Fruit fly (Drosophila melanogaster) whole organism, embryonic: ENCODE data around the gene eya.

Experiments used
- Abd-B ChIP-seq: fragments of 200-800 bp; sonication (Bioruptor generic); optimal IDR thresholded peaks from 2 replicates; lab custom pipeline; 2018; ENCODE audit warnings: missing biosample characterization, mild to moderate bottlenecking, missing genetic modification characterization, moderate library complexity
- CG12155 ChIP-seq: fragments of 200-800 bp; sonication (Bioruptor generic); optimal IDR thresholded peaks from 3 replicates; lab custom pipeline; 2016; ENCODE audit warnings: missing biosample characterization, missing genetic modification characterization
- CG14014 ChIP-seq: fragments of 200-800 bp; sonication (Bioruptor generic); IDR thresholded peaks from 2 replicates; pipeline ENCODE4 v1.3.6; 2022; ENCODE audit warnings: missing biosample characterization, missing genetic modification characterization
- CG14441 ChIP-seq: fragments of 200-800 bp; sonication (Bioruptor generic); IDR thresholded peaks from 2 replicates; pipeline ENCODE4 v1.3.6; 2022; ENCODE audit warnings: missing biosample characterization, missing genetic modification characterization
- CG15269 ChIP-seq: fragments of 200-800 bp; sonication (Bioruptor generic); optimal IDR thresholded peaks from 2 replicates; lab custom pipeline; 2018; ENCODE audit warnings: missing biosample characterization, mild to moderate bottlenecking, missing genetic modification characterization, moderate library complexity
- CG17359 ChIP-seq: fragments of 200-800 bp; sonication (Bioruptor generic); optimal IDR thresholded peaks from 3 replicates; lab custom pipeline; 2018; ENCODE audit warnings: missing biosample characterization, mild to moderate bottlenecking, missing genetic modification characterization, moderate library complexity
- CG18599 ChIP-seq: fragments of 200-800 bp; sonication (Bioruptor generic); optimal IDR thresholded peaks from 3 replicates; lab custom pipeline; 2017; ENCODE audit warnings: missing biosample characterization, missing genetic modification characterization, mild to moderate bottlenecking, moderate library complexity, missing genetic modification reagents
- CG2678 ChIP-seq: fragments of 200-800 bp; sonication (Bioruptor generic); optimal IDR thresholded peaks from 3 replicates; lab custom pipeline; 2019; ENCODE audit warnings: missing biosample characterization, mild to moderate bottlenecking, missing genetic modification characterization, moderate library complexity
- CG2875 ChIP-seq: fragments of 200-800 bp; sonication (Bioruptor generic); optimal IDR thresholded peaks from 2 replicates; lab custom pipeline; 2017; ENCODE audit warnings: missing biosample characterization, mild to moderate bottlenecking, missing genetic modification characterization, missing genetic modification reagents
- CG31388 ChIP-seq: fragments of 200-800 bp; sonication (Bioruptor generic); optimal IDR thresholded peaks from 2 replicates; lab custom pipeline; 2016; ENCODE audit warnings: missing biosample characterization, missing genetic modification characterization
- CG31441 ChIP-seq: fragments of 200-800 bp; sonication (Bioruptor generic); IDR thresholded peaks from 2 replicates; pipeline ENCODE4 v1.3.6; 2022; ENCODE audit warnings: missing biosample characterization, missing genetic modification characterization
- CG3163 ChIP-seq: fragments of 200-800 bp; sonication (Bioruptor generic); optimal IDR thresholded peaks from 3 replicates; lab custom pipeline; 2016; ENCODE audit warnings: missing biosample characterization, missing genetic modification characterization
- CG34376 ChIP-seq: fragments of 200-800 bp; sonication (Bioruptor generic); optimal IDR thresholded peaks from 2 replicates; lab custom pipeline; 2018; ENCODE audit warnings: missing biosample characterization, mild to moderate bottlenecking, missing genetic modification characterization
- CG5953 ChIP-seq: fragments of 200-800 bp; sonication (Bioruptor generic); IDR thresholded peaks from 2 replicates; pipeline ENCODE4 v1.3.6; 2022; ENCODE audit warnings: missing biosample characterization, missing genetic modification characterization
- CG6175 ChIP-seq: fragments of 200-800 bp; sonication (Bioruptor generic); IDR thresholded peaks from 3 replicates; pipeline ENCODE4 v1.3.6; 2022; ENCODE audit warnings: missing biosample characterization, missing genetic modification characterization
- CG6854 ChIP-seq: fragments of 200-800 bp; sonication (Bioruptor generic); optimal IDR thresholded peaks from 3 replicates; lab custom pipeline; 2017; ENCODE audit warnings: missing biosample characterization, mild to moderate bottlenecking, missing genetic modification characterization
- CG7786 ChIP-seq: fragments of 200-800 bp; sonication (Bioruptor generic); optimal IDR thresholded peaks from 2 replicates; lab custom pipeline; 2016; ENCODE audit warnings: missing biosample characterization, missing genetic modification characterization
- CG8765 ChIP-seq: fragments of 200-800 bp; sonication (Bioruptor generic); IDR thresholded peaks from 2 replicates; pipeline ENCODE4 v1.3.6; 2022; ENCODE audit warnings: missing biosample characterization, missing genetic modification characterization
- CG9215 ChIP-seq: fragments of 200-800 bp; sonication (Bioruptor generic); IDR thresholded peaks from 2 replicates; pipeline ENCODE4 v1.3.6; 2022; ENCODE audit warnings: missing biosample characterization, missing genetic modification characterization
- CkIIα-i1 ChIP-seq: fragments of 200-800 bp; sonication (Bioruptor generic); IDR thresholded peaks from 2 replicates; pipeline ENCODE4 v1.3.6; 2022; ENCODE audit warnings: missing biosample characterization, missing genetic modification characterization
- Doc3 ChIP-seq: fragments of 200-800 bp; sonication (Bioruptor generic); IDR thresholded peaks from 3 replicates; pipeline ENCODE4 v1.3.6; 2022; ENCODE audit warnings: missing biosample characterization, missing genetic modification characterization; ENCODE audit not compliant: partially characterized antibody
- E2f2 ChIP-seq: fragments of 200-800 bp; sonication (Bioruptor generic); IDR thresholded peaks from 2 replicates; pipeline ENCODE4 v1.3.6; 2022; ENCODE audit warnings: missing biosample characterization, missing genetic modification characterization
- Mrtf ChIP-seq: fragments of 200-800 bp; sonication (Bioruptor generic); IDR thresholded peaks from 3 replicates; pipeline ENCODE4 v1.3.6; 2022; ENCODE audit warnings: missing biosample characterization, missing genetic modification characterization
- NK7.1 ChIP-seq: fragments of 200-800 bp; sonication (Bioruptor generic); optimal IDR thresholded peaks from 3 replicates; lab custom pipeline; 2016; ENCODE audit warnings: missing biosample characterization, missing genetic modification characterization
- NfI ChIP-seq: fragments of 200-800 bp; sonication (Bioruptor generic); optimal IDR thresholded peaks from 3 replicates; lab custom pipeline; 2018; ENCODE audit warnings: missing biosample characterization, mild to moderate bottlenecking, missing genetic modification characterization, moderate library complexity
- Six4 ChIP-seq: fragments of 200-800 bp; sonication (Bioruptor generic); optimal IDR thresholded peaks from 2 replicates; lab custom pipeline; 2016; ENCODE audit warnings: missing biosample characterization, missing genetic modification characterization
- Sox102F ChIP-seq: fragments of 200-800 bp; sonication (Bioruptor generic); optimal IDR thresholded peaks from 2 replicates; lab custom pipeline; 2018; ENCODE audit warnings: missing biosample characterization, mild to moderate bottlenecking, missing genetic modification characterization, moderate library complexity
- Usf ChIP-seq: fragments of 200-800 bp; sonication (Bioruptor generic); optimal IDR thresholded peaks from 2 replicates; lab custom pipeline; 2017; ENCODE audit warnings: missing genotype, missing biosample characterization, missing genetic modification characterization
- Xbp1 ChIP-seq: fragments of 200-800 bp; sonication (Bioruptor generic); optimal IDR thresholded peaks from 3 replicates; lab custom pipeline; 2016; ENCODE audit warnings: missing biosample characterization, mild to moderate bottlenecking, missing genetic modification characterization
- abd-A ChIP-seq: fragments of 200-800 bp; sonication (Bioruptor generic); optimal IDR thresholded peaks from 3 replicates; lab custom pipeline; 2019; ENCODE audit warnings: missing biosample characterization, mild to moderate bottlenecking, missing genetic modification characterization, moderate library complexity
- chinmo ChIP-seq: fragments of 200-800 bp; sonication (Bioruptor generic); IDR thresholded peaks from 4 replicates; pipeline ENCODE4 v1.3.6; 2022; ENCODE audit warnings: missing biosample characterization, missing genetic modification characterization; ENCODE audit not compliant: partially characterized antibody
- ci ChIP-seq: fragments of 200-800 bp; sonication (Bioruptor generic); IDR thresholded peaks from 3 replicates; pipeline ENCODE4 v1.3.6; 2022; ENCODE audit warnings: missing biosample characterization, missing genetic modification characterization
- croc ChIP-seq: fragments of 200-800 bp; sonication (Bioruptor generic); conservative IDR thresholded peaks from 3 replicates; pipeline ENCODE4 v1.3.6; 2022; ENCODE audit warnings: missing biosample characterization, missing genetic modification characterization
- dimm ChIP-seq: fragments of 200-800 bp; sonication (Bioruptor generic); IDR thresholded peaks from 2 replicates; pipeline ENCODE4 v1.3.6; 2022; ENCODE audit warnings: missing biosample characterization, missing genetic modification characterization
- dmrt99B ChIP-seq: fragments of 200-800 bp; sonication (Bioruptor generic); optimal IDR thresholded peaks from 2 replicates; lab custom pipeline; 2018; ENCODE audit warnings: missing biosample characterization, mild to moderate bottlenecking, missing genetic modification characterization, moderate library complexity
- gcm ChIP-seq: fragments of 200-800 bp; sonication (Bioruptor generic); optimal IDR thresholded peaks from 2 replicates; lab custom pipeline; 2019; ENCODE audit warnings: missing biosample characterization, mild to moderate bottlenecking, missing genetic modification characterization, moderate library complexity
- gsb-n ChIP-seq: fragments of 200-800 bp; sonication (Bioruptor generic); optimal IDR thresholded peaks from 3 replicates; lab custom pipeline; 2018; ENCODE audit warnings: missing biosample characterization, mild to moderate bottlenecking, missing genetic modification characterization
- jumu ChIP-seq: fragments of 200-800 bp; sonication (Bioruptor generic); optimal IDR thresholded peaks from 3 replicates; lab custom pipeline; 2016; ENCODE audit warnings: missing biosample characterization, missing genetic modification characterization
- knrl ChIP-seq: fragments of 200-800 bp; sonication (Bioruptor generic); IDR thresholded peaks from 3 replicates; pipeline ENCODE4 v1.3.6; 2022; ENCODE audit warnings: missing biosample characterization, missing genetic modification characterization; ENCODE audit not compliant: partially characterized antibody
- oc ChIP-seq: fragments of 200-800 bp; sonication (Bioruptor generic); optimal IDR thresholded peaks from 2 replicates; lab custom pipeline; 2018; ENCODE audit warnings: missing biosample characterization, mild to moderate bottlenecking, missing genetic modification characterization, moderate library complexity
- pfk ChIP-seq: fragments of 200-800 bp; sonication (Bioruptor generic); optimal IDR thresholded peaks from 2 replicates; lab custom pipeline; 2018; ENCODE audit warnings: missing biosample characterization, mild to moderate bottlenecking, missing genetic modification characterization, moderate library complexity
- pros ChIP-seq: fragments of 200-800 bp; sonication (Bioruptor generic); optimal IDR thresholded peaks from 3 replicates; lab custom pipeline; 2019; ENCODE audit warnings: missing biosample characterization, mild to moderate bottlenecking, missing genetic modification characterization, moderate library complexity
- ranshi ChIP-seq: fragments of 200-800 bp; sonication (Bioruptor generic); IDR thresholded peaks from 2 replicates; pipeline ENCODE4 v1.3.6; 2022; ENCODE audit warnings: missing biosample characterization, missing genetic modification characterization
- run ChIP-seq: fragments of 200-800 bp; sonication (Bioruptor generic); optimal IDR thresholded peaks from 3 replicates; lab custom pipeline; 2018; ENCODE audit warnings: missing biosample characterization, mild to moderate bottlenecking, missing genetic modification characterization
- salm ChIP-seq: fragments of 200-800 bp; sonication (Bioruptor generic); optimal IDR thresholded peaks from 2 replicates; lab custom pipeline; 2018; ENCODE audit warnings: missing biosample characterization, mild to moderate bottlenecking, missing genetic modification characterization
- sd ChIP-seq: fragments of 200-800 bp; sonication (Bioruptor generic); optimal IDR thresholded peaks from 3 replicates; lab custom pipeline; 2018; ENCODE audit warnings: missing biosample characterization, mild to moderate bottlenecking, missing genetic modification characterization, moderate library complexity
- sima ChIP-seq: fragments of 200-800 bp; sonication (Bioruptor generic); optimal IDR thresholded peaks from 2 replicates; lab custom pipeline; 2016; ENCODE audit warnings: missing biosample characterization, missing genetic modification characterization
- slbo ChIP-seq: fragments of 200-800 bp; sonication (Bioruptor generic); IDR thresholded peaks from 2 replicates; pipeline ENCODE4 v1.3.6; 2022; ENCODE audit warnings: missing biosample characterization, missing genetic modification characterization
- toy ChIP-seq: fragments of 200-800 bp; sonication (Bioruptor generic); IDR thresholded peaks from 2 replicates; pipeline ENCODE4 v1.3.6; 2022; ENCODE audit warnings: missing biosample characterization, missing genetic modification characterization
- twi ChIP-seq: fragments of 200-800 bp; optimal IDR thresholded peaks from 2 replicates; lab custom pipeline; 2019; ENCODE audit warnings: missing biosample characterization, mild to moderate bottlenecking, missing genetic modification characterization, moderate library complexity
- wor ChIP-seq: fragments of 200-800 bp; sonication (Bioruptor generic); IDR thresholded peaks from 2 replicates; pipeline ENCODE4 v1.3.6; 2022; ENCODE audit warnings: missing biosample characterization, missing genetic modification characterization

The eya gene

dm6 chr2L:6566020-6566687 lies 19.4 kb upstream of the eya start, which contains the start of gene CG13766 (continued):
- no peak for TF ChIP-seq slbo (GFP tag; lab: Robert Waterston, UW)
- no peak for TF ChIP-seq NfI (GFP tag; lab: Kevin White, UChicago)
- no peak for TF ChIP-seq ci (GFP tag; lab: Robert Waterston, UW)
- no peak for TF ChIP-seq jumu (GFP tag; lab: Kevin White, UChicago)
- peak; percentile 70; the same call in 2 of the 3 replicates for TF ChIP-seq Doc3
- TF ChIP-seq CG18599 (GFP tag; lab: Kevin White, UChicago): no peak
- no peak for TF ChIP-seq CG14014 (GFP tag; lab: Robert Waterston, UW)
- no peak for TF ChIP-seq abd-A (tag; lab: Kevin White, UChicago)
- no peak for TF ChIP-seq E2f2 (GFP tag; lab: Robert Waterston, UW)
- peak; percentile 72; the same call in 2 of the 3 replicates for TF ChIP-seq knrl (GFP tag; lab: Robert Waterston, UW)
- no peak for TF ChIP-seq CG7786 (GFP tag; lab: Kevin White, UChicago)
- TF ChIP-seq CG8765: no peak
- no peak for TF ChIP-seq oc (tag; lab: Kevin White, UChicago)
- TF ChIP-seq gcm (GFP tag; lab: Kevin White, UChicago): no peak
- no peak for TF ChIP-seq CkIIα-i1
- no peak for TF ChIP-seq croc
- TF ChIP-seq chinmo (GFP tag; lab: Robert Waterston, UW): peak; percentile 97
- no peak for TF ChIP-seq sima (GFP tag; lab: Kevin White, UChicago)
- TF ChIP-seq CG31441 (GFP tag; lab: Robert Waterston, UW): no peak
- TF ChIP-seq CG15269 (tag; lab: Kevin White, UChicago): no peak
- no peak for TF ChIP-seq CG2678 (tag; lab: Kevin White, UChicago)
- TF ChIP-seq CG34376: no peak
- TF ChIP-seq pfk (GFP tag; lab: Kevin White, UChicago): no peak
- no peak for TF ChIP-seq sd (tag; lab: Kevin White, UChicago)
- TF ChIP-seq CG9215 (GFP tag; lab: Robert Waterston, UW): no peak
- no peak for TF ChIP-seq CG6854 (GFP tag; lab: Kevin White, UChicago)
- TF ChIP-seq pros: no peak
- TF ChIP-seq CG14441 (GFP tag; lab: Robert Waterston, UW): no peak
- no peak for TF ChIP-seq wor (GFP tag; lab: Robert Waterston, UW)
- no peak for TF ChIP-seq NK7.1 (GFP tag; lab: Kevin White, UChicago)
- no peak for TF ChIP-seq dmrt99B (tag; lab: Kevin White, UChicago)
- TF ChIP-seq Mrtf (GFP tag; lab: Robert Waterston, UW): no peak
- TF ChIP-seq CG31388 (GFP tag; lab: Kevin White, UChicago): no peak
- TF ChIP-seq salm (tag; lab: Kevin White, UChicago): no peak
- TF ChIP-seq Abd-B: no peak
- TF ChIP-seq CG17359 (tag; lab: Kevin White, UChicago): no peak
- no peak for TF ChIP-seq twi (tag; lab: Kevin White, UChicago)
- no peak for TF ChIP-seq gsb-n (tag; lab: Kevin White, UChicago)
- no peak for TF ChIP-seq CG12155 (GFP tag; lab: Kevin White, UChicago)
- no peak for TF ChIP-seq Sox102F (GFP tag; lab: Kevin White, UChicago)
- no peak for TF ChIP-seq CG2875 (GFP tag; lab: Kevin White, UChicago)
- no peak for TF ChIP-seq ranshi (GFP tag; lab: Robert Waterston, UW)
- TF ChIP-seq Xbp1: no peak
- TF ChIP-seq toy: no peak
- no peak for TF ChIP-seq CG3163 (GFP tag; lab: Kevin White, UChicago)
- no peak for TF ChIP-seq run (tag; lab: Kevin White, UChicago)
- TF ChIP-seq CG6175 (GFP tag; lab: Robert Waterston, UW): no peak
- no peak for TF ChIP-seq Usf
- no peak for TF ChIP-seq Six4 (GFP tag; lab: Kevin White, UChicago)
- TF ChIP-seq dimm (GFP tag; lab: Robert Waterston, UW): no peak
- TF ChIP-seq CG5953 (GFP tag; lab: Robert Waterston, UW): no peak
